Fruit fly (Drosophila melanogaster) whole organism, embryonic: Measurements from ENCODE around the gene Tsen34.

Experiments
- Abd-B ChIP-seq: fragments of 200-800 bp; sonication (Bioruptor generic); optimal IDR thresholded peaks from 2 replicates; lab custom pipeline; 2018; ENCODE audit warnings: missing biosample characterization, mild to moderate bottlenecking, missing genetic modification characterization, moderate library complexity
- B-H1 ChIP-seq: fragments of 200-800 bp; sonication (Bioruptor generic); IDR thresholded peaks from 3 replicates; pipeline ENCODE4 v1.3.6; 2022; ENCODE audit warnings: missing biosample characterization, missing genetic modification characterization
- CG13296 ChIP-seq: fragments of 200-800 bp; sonication (Bioruptor generic); optimal IDR thresholded peaks from 3 replicates; lab custom pipeline; 2018; ENCODE audit warnings: missing biosample characterization, mild to moderate bottlenecking, missing genetic modification characterization
- CG13894 ChIP-seq: fragments of 200-800 bp; sonication (Bioruptor generic); optimal IDR thresholded peaks from 3 replicates; lab custom pipeline; 2018; ENCODE audit warnings: missing biosample characterization, mild to moderate bottlenecking, missing genetic modification characterization, moderate library complexity
- CG14710 ChIP-seq: fragments of 200-800 bp; sonication (Bioruptor generic); optimal IDR thresholded peaks from 3 replicates; lab custom pipeline; 2019; ENCODE audit warnings: missing biosample characterization, mild to moderate bottlenecking, missing genetic modification characterization, moderate library complexity
- CG15011 ChIP-seq: fragments of 200-800 bp; sonication (Bioruptor generic); optimal IDR thresholded peaks from 3 replicates; lab custom pipeline; 2018; ENCODE audit warnings: missing biosample characterization, mild to moderate bottlenecking, missing genetic modification characterization
- CG17186 ChIP-seq: fragments of 200-800 bp; sonication (Bioruptor generic); optimal IDR thresholded peaks from 3 replicates; lab custom pipeline; 2017; ENCODE audit warnings: missing biosample characterization, missing genetic modification reagents, missing genetic modification characterization
- CG17328 ChIP-seq: fragments of 200-800 bp; sonication (Bioruptor generic); IDR thresholded peaks from 2 replicates; pipeline ENCODE4 v1.3.6; 2022; ENCODE audit warnings: missing biosample characterization, missing genetic modification characterization
- CG17359 ChIP-seq: fragments of 200-800 bp; sonication (Bioruptor generic); optimal IDR thresholded peaks from 3 replicates; lab custom pipeline; 2018; ENCODE audit warnings: missing biosample characterization, mild to moderate bottlenecking, missing genetic modification characterization, moderate library complexity
- CG18619 ChIP-seq: fragments of 200-800 bp; sonication (Bioruptor generic); optimal IDR thresholded peaks from 3 replicates; lab custom pipeline; 2017; ENCODE audit warnings: missing biosample characterization, mild to moderate bottlenecking, missing genetic modification characterization
- CG2202 ChIP-seq: fragments of 200-800 bp; sonication (Bioruptor generic); optimal IDR thresholded peaks from 2 replicates; lab custom pipeline; 2018; ENCODE audit warnings: missing biosample characterization, mild to moderate bottlenecking, missing genetic modification characterization
- CG2712 ChIP-seq: fragments of 200-800 bp; optimal IDR thresholded peaks from 3 replicates; lab custom pipeline; 2019; ENCODE audit warnings: missing biosample characterization, mild to moderate bottlenecking, missing genetic modification characterization, moderate library complexity
- CG31365 ChIP-seq: fragments of 200-800 bp; sonication (Bioruptor generic); optimal IDR thresholded peaks from 2 replicates; lab custom pipeline; 2018; ENCODE audit warnings: missing biosample characterization, mild to moderate bottlenecking, missing genetic modification characterization
- CG32532 ChIP-seq: fragments of 200-800 bp; sonication (Bioruptor generic); IDR thresholded peaks from 2 replicates; pipeline ENCODE4 v1.3.6; 2022; ENCODE audit warnings: missing biosample characterization, missing genetic modification characterization
- CG3407 ChIP-seq: fragments of 200-800 bp; sonication (Bioruptor generic); optimal IDR thresholded peaks from 2 replicates; lab custom pipeline; 2018; ENCODE audit warnings: missing biosample characterization, mild to moderate bottlenecking, missing genetic modification characterization
- CG4820 ChIP-seq: fragments of 200-800 bp; sonication (Bioruptor generic); optimal IDR thresholded peaks from 3 replicates; lab custom pipeline; 2016; ENCODE audit warnings: missing biosample characterization, missing genetic modification characterization
- CG6854 ChIP-seq: fragments of 200-800 bp; sonication (Bioruptor generic); optimal IDR thresholded peaks from 3 replicates; lab custom pipeline; 2017; ENCODE audit warnings: missing biosample characterization, mild to moderate bottlenecking, missing genetic modification characterization
- CG9797 ChIP-seq: fragments of 200-800 bp; sonication (Bioruptor generic); optimal IDR thresholded peaks from 3 replicates; lab custom pipeline; 2018; ENCODE audit warnings: missing biosample characterization, mild to moderate bottlenecking, missing genetic modification characterization
- Dbx ChIP-seq: fragments of 200-800 bp; sonication (Bioruptor generic); IDR thresholded peaks from 3 replicates; pipeline ENCODE4 v1.3.6; 2022; ENCODE audit warnings: missing biosample characterization, missing genetic modification characterization
- Hey ChIP-seq: fragments of 200-800 bp; sonication (Bioruptor generic); optimal IDR thresholded peaks from 3 replicates; lab custom pipeline; 2018; ENCODE audit warnings: missing biosample characterization, mild to moderate bottlenecking, missing genetic modification characterization
- HmgZ ChIP-seq: fragments of 200-800 bp; sonication (Bioruptor generic); optimal IDR thresholded peaks from 2 replicates; lab custom pipeline; 2018; ENCODE audit warnings: missing biosample characterization, mild to moderate bottlenecking, missing genetic modification characterization
- Hmr ChIP-seq: fragments of 200-800 bp; sonication (Bioruptor generic); optimal IDR thresholded peaks from 3 replicates; lab custom pipeline; 2017; ENCODE audit warnings: mild to moderate bottlenecking, missing biosample characterization, missing genetic modification reagents, missing genetic modification characterization
- MESR4 ChIP-seq: fragments of 200-800 bp; sonication (Bioruptor generic); optimal IDR thresholded peaks from 2 replicates; lab custom pipeline; 2018; ENCODE audit warnings: missing biosample characterization, mild to moderate bottlenecking, missing genetic modification characterization, moderate library complexity
- Opbp ChIP-seq: fragments of 200-800 bp; sonication (Bioruptor generic); IDR thresholded peaks from 3 replicates; pipeline ENCODE4 v1.3.6; 2022; ENCODE audit warnings: missing biosample characterization, missing genetic modification characterization; ENCODE audit not compliant: partially characterized antibody
- PHDP ChIP-seq: fragments of 200-800 bp; sonication (Bioruptor generic); optimal IDR thresholded peaks from 3 replicates; lab custom pipeline; 2018; ENCODE audit warnings: missing biosample characterization, mild to moderate bottlenecking, missing genetic modification characterization, moderate library complexity
- Pdp1 ChIP-seq, 2 experiments: fragments of 200-800 bp; sonication (Bioruptor generic); optimal IDR thresholded peaks; 3 replicates each; lab custom pipeline; 2016; ENCODE audit warnings: missing biosample characterization in 2 of 2, missing genetic modification characterization in 2 of 2, mild to moderate bottlenecking in 1 of 2, moderate library complexity in 1 of 2
- Ravus ChIP-seq: fragments of 200-800 bp; sonication (Bioruptor generic); IDR thresholded peaks from 2 replicates; pipeline ENCODE4 v1.3.6; 2022; ENCODE audit warnings: missing biosample characterization, missing genetic modification characterization
- Rfx ChIP-seq: fragments of 200-800 bp; sonication (Bioruptor generic); IDR thresholded peaks from 2 replicates; pipeline ENCODE4 v1.3.6; 2022; ENCODE audit warnings: missing biosample characterization, missing genetic modification characterization
- Xrp1 ChIP-seq: fragments of 200-800 bp; sonication (Bioruptor generic); IDR thresholded peaks from 2 replicates; pipeline ENCODE4 v1.3.6; 2022; ENCODE audit warnings: missing biosample characterization, missing genetic modification characterization
- al ChIP-seq: fragments of 200-800 bp; sonication (Bioruptor generic); IDR thresholded peaks from 2 replicates; pipeline ENCODE4 v1.3.6; 2022; ENCODE audit warnings: missing biosample characterization, missing genetic modification characterization
- ap ChIP-seq: fragments of 200-800 bp; sonication (Bioruptor generic); IDR thresholded peaks from 2 replicates; pipeline ENCODE4 v1.3.6; 2022; ENCODE audit warnings: missing biosample characterization, missing genetic modification characterization
- bab2 ChIP-seq: fragments of 200-800 bp; sonication (Bioruptor generic); optimal IDR thresholded peaks from 2 replicates; lab custom pipeline; 2016; ENCODE audit warnings: missing biosample characterization, missing genetic modification characterization
- bbx ChIP-seq: fragments of 200-800 bp; sonication (Bioruptor generic); IDR thresholded peaks from 2 replicates; pipeline ENCODE4 v1.3.6; 2022; ENCODE audit warnings: missing biosample characterization, missing genetic modification characterization; ENCODE audit not compliant: partially characterized antibody
- bowl ChIP-seq: fragments of 200-800 bp; sonication (Bioruptor generic); IDR thresholded peaks from 2 replicates; pipeline ENCODE4 v1.3.6; 2022; ENCODE audit warnings: missing biosample characterization, missing genetic modification characterization
- bsh ChIP-seq, 2 experiments: fragments of 200-800 bp; sonication (Bioruptor generic); optimal IDR thresholded peaks; 2 replicates each; lab custom pipeline; 2017 to 2018; ENCODE audit warnings: mild to moderate bottlenecking in 2 of 2, missing biosample characterization in 2 of 2, missing genetic modification characterization in 2 of 2, moderate library complexity in 1 of 2
- chm ChIP-seq: fragments of 200-800 bp; sonication (Bioruptor generic); IDR thresholded peaks from 2 replicates; pipeline ENCODE4 v1.3.6; 2022; ENCODE audit warnings: missing biosample characterization, missing genetic modification characterization
- dmrt11E ChIP-seq: fragments of 200-800 bp; sonication (Bioruptor generic); optimal IDR thresholded peaks from 3 replicates; lab custom pipeline; 2018; ENCODE audit warnings: missing biosample characterization, mild to moderate bottlenecking, missing genetic modification characterization, moderate library complexity
- emc ChIP-seq: fragments of 200-800 bp; sonication (Bioruptor generic); optimal IDR thresholded peaks from 2 replicates; lab custom pipeline; 2016; ENCODE audit warnings: missing biosample characterization, missing genetic modification characterization
- eve ChIP-seq, 2 experiments: fragments of >200 bp; optimal IDR thresholded peaks; 2 replicates each; lab custom pipeline; 2017; ENCODE audit warnings: missing biosample characterization in 2 of 2, missing genetic modification characterization in 2 of 2
- fd64A ChIP-seq: fragments of 200-800 bp; sonication (Bioruptor generic); optimal IDR thresholded peaks from 3 replicates; lab custom pipeline; 2018; ENCODE audit warnings: missing biosample characterization, mild to moderate bottlenecking, missing genetic modification characterization
- gsb ChIP-seq: fragments of 200-800 bp; sonication (Bioruptor generic); IDR thresholded peaks from 2 replicates; pipeline ENCODE4 v1.3.6; 2022; ENCODE audit warnings: missing biosample characterization, missing genetic modification characterization
- kah ChIP-seq: fragments of 200-800 bp; sonication (Bioruptor generic); optimal IDR thresholded peaks from 2 replicates; lab custom pipeline; 2018; ENCODE audit warnings: missing biosample characterization, mild to moderate bottlenecking, missing genetic modification characterization
- schlank ChIP-seq: fragments of 200-800 bp; sonication (Bioruptor generic); optimal IDR thresholded peaks from 2 replicates; lab custom pipeline; 2018; ENCODE audit warnings: missing biosample characterization, mild to moderate bottlenecking, missing genetic modification characterization
- seq ChIP-seq: fragments of 200-800 bp; sonication (Bioruptor generic); IDR thresholded peaks from 2 replicates; pipeline ENCODE4 v1.3.6; 2022; ENCODE audit warnings: missing biosample characterization, missing genetic modification characterization
- sob ChIP-seq: fragments of 200-800 bp; sonication (Bioruptor generic); IDR thresholded peaks from 2 replicates; pipeline ENCODE4 v1.3.6; 2022; ENCODE audit warnings: missing biosample characterization, missing genetic modification characterization
- sr ChIP-seq: fragments of 200-800 bp; sonication (Bioruptor generic); IDR thresholded peaks from 3 replicates; pipeline ENCODE4 v1.3.6; 2022; ENCODE audit warnings: missing biosample characterization, missing genetic modification characterization
- sug ChIP-seq: fragments of 200-800 bp; optimal IDR thresholded peaks from 2 replicates; lab custom pipeline; 2019; ENCODE audit warnings: missing biosample characterization, mild to moderate bottlenecking, missing genetic modification characterization, moderate library complexity
- unc-4 ChIP-seq: fragments of 200-800 bp; sonication (Bioruptor generic); IDR thresholded peaks from 2 replicates; pipeline ENCODE4 v1.3.6; 2022; ENCODE audit warnings: missing biosample characterization, missing genetic modification characterization; ENCODE audit not compliant: partially characterized antibody
- zfh1 ChIP-seq: fragments of 200-800 bp; sonication (Bioruptor generic); IDR thresholded peaks from 3 replicates; pipeline ENCODE4 v1.3.6; 2022; ENCODE audit warnings: missing biosample characterization, missing genetic modification characterization
- zfh2 ChIP-seq: fragments of 200-800 bp; sonication (Bioruptor generic); optimal IDR thresholded peaks from 2 replicates; lab custom pipeline; 2016; ENCODE audit warnings: missing biosample characterization, missing genetic modification characterization

The Tsen34 gene

dm6 chr3L:14780187-14780586 is 18.5 kb upstream of the Tsen34 start (continued):
- TF ChIP-seq Abd-B = no peak
- peak; percentile 39 for TF ChIP-seq kah (GFP tag; lab: Kevin White, UChicago)
- peak; percentile 95 for TF ChIP-seq sug (tag; lab: Kevin White, UChicago)
- TF ChIP-seq CG13894 (tag; lab: Kevin White, UChicago) = no peak
- TF ChIP-seq zfh1 (GFP tag; lab: Robert Waterston, UW) = peak; percentile 59; the same call in 2 of the 3 replicates
- peak; percentile 56; the same call in 1 of the 2 replicates for TF ChIP-seq sob (GFP tag; lab: Robert Waterston, UW)
- TF ChIP-seq Hey (tag; lab: Kevin White, UChicago) = peak; percentile 38
- 0 out of 2 replicates have a peak, but pooled peaks have one; percentile 10 for TF ChIP-seq ap
- TF ChIP-seq Dbx (GFP tag; lab: Robert Waterston, UW) = 0 out of 3 replicates have a peak, but pooled peaks have one; percentile 8
- peak; percentile 64 for TF ChIP-seq CG13296 (GFP tag; lab: Kevin White, UChicago)
- TF ChIP-seq Opbp = no peak
- no peak for TF ChIP-seq sr (GFP tag; lab: Robert Waterston, UW)
- peak; percentile 9; the same call in 1 of the 2 replicates for TF ChIP-seq CG32532 (GFP tag; lab: Robert Waterston, UW)
- TF ChIP-seq CG17328 (GFP tag; lab: Robert Waterston, UW) = 0 out of 2 replicates have a peak, but pooled peaks have one; percentile 21
- peak; percentile 27 for TF ChIP-seq CG31365 (tag; lab: Kevin White, UChicago)
- TF ChIP-seq CG17186 (GFP tag; lab: Kevin White, UChicago) = peak; percentile 34
- TF ChIP-seq bbx (GFP tag; lab: Robert Waterston, UW) = no peak
- TF ChIP-seq HmgZ = peak; percentile 8
- no peak for TF ChIP-seq CG9797
- TF ChIP-seq CG14710 (tag; lab: Kevin White, UChicago) = peak; percentile 26
- TF ChIP-seq CG2202 = peak; percentile 59
- no peak for TF ChIP-seq gsb (GFP tag; lab: Robert Waterston, UW)
- no peak for TF ChIP-seq bowl (GFP tag; lab: Robert Waterston, UW)
- peak; percentile 55 for TF ChIP-seq fd64A (GFP tag; lab: Kevin White, UChicago)
- no peak for TF ChIP-seq MESR4 (GFP tag; lab: Kevin White, UChicago)
- peak; percentile 13; the same call in 1 of the 2 replicates for TF ChIP-seq Rfx (GFP tag; lab: Robert Waterston, UW)
- peak; percentile 54 for TF ChIP-seq CG15011 (GFP tag; lab: Kevin White, UChicago)
- TF ChIP-seq schlank = peak; percentile 44
- TF ChIP-seq al (GFP tag; lab: Robert Waterston, UW) = no peak
- no peak for TF ChIP-seq emc (GFP tag; lab: Kevin White, UChicago)
- peak; percentile 48 for TF ChIP-seq dmrt11E (tag; lab: Kevin White, UChicago)
- peak; percentile 45 for TF ChIP-seq CG18619 (GFP tag; lab: Kevin White, UChicago)
- no peak for TF ChIP-seq CG2712 (tag; lab: Kevin White, UChicago)
- TF ChIP-seq chm = peak; percentile 45; the same call in 1 of the 2 replicates
- TF ChIP-seq unc-4 (GFP tag; lab: Robert Waterston, UW) = no peak
- peak in 1 of 2 experiments; percentile 62 for TF ChIP-seq bsh (GFP tag; optimal IDR thresholded peaks at IDR 0.05; lab: Kevin White, UChicago)
- peak; percentile 31 for TF ChIP-seq bab2
- TF ChIP-seq PHDP (tag; lab: Kevin White, UChicago) = peak; percentile 40
- TF ChIP-seq seq = peak; percentile 47
- no peak for TF ChIP-seq Ravus (GFP tag; lab: Robert Waterston, UW)
- TF ChIP-seq CG6854 (GFP tag; lab: Kevin White, UChicago) = no peak
- peak; percentile 29 for TF ChIP-seq Hmr (GFP tag; lab: Kevin White, UChicago)
- TF ChIP-seq CG17359 (tag; lab: Kevin White, UChicago) = peak; percentile 50
- no peak for TF ChIP-seq eve (GFP tag; optimal IDR thresholded peaks at IDR 0.05; lab: Kevin White, UChicago)
- TF ChIP-seq CG3407 (GFP tag; lab: Kevin White, UChicago) = peak; percentile 76
- TF ChIP-seq Pdp1 (GFP tag; optimal IDR thresholded peaks at IDR 0.05; lab: Kevin White, UChicago) = no peak
- peak; percentile 74 for TF ChIP-seq Xrp1
- TF ChIP-seq zfh2 (GFP tag; lab: Kevin White, UChicago) = no peak
- no peak for TF ChIP-seq CG4820 (GFP tag; lab: Kevin White, UChicago)
- TF ChIP-seq B-H1 = no peak
